Fruit fly (Drosophila melanogaster): ENCODE data around the gene Naa60.

Naa60 gene

dm6 chr3L:9718929-9719328, 7.8 kb upstream of the Naa60 start, which contains the start of the genes CG18178 and CG14174 (continued):
- TF ChIP-seq CG6163 (GFP tag; IDR thresholded peaks at IDR 0.05) (0 out of 3 replicates have a peak, but pooled peaks have one; percentile 29), CG9139 (GFP tag; optimal IDR thresholded peaks at IDR 0.05) (no peak), esn (GFP tag; optimal IDR thresholded peaks at IDR 0.05) (peak; percentile 60), CG6792 (GFP tag; optimal IDR thresholded peaks at IDR 0.05) (peak; percentile 15), fd85E (GFP tag; optimal IDR thresholded peaks at IDR 0.05) (no peak), Blimp-1 (GFP tag; optimal IDR thresholded peaks at IDR 0.05) (no peak), CG15336 (GFP tag; IDR thresholded peaks at IDR 0.05) (peak; percentile 56; the same call in 1 of the 2 replicates), spab (GFP tag; optimal IDR thresholded peaks at IDR 0.05) (no peak), CG7368 (GFP tag; optimal IDR thresholded peaks at IDR 0.05) (no peak), Gug (GFP tag; IDR thresholded peaks at IDR 0.05) (peak; percentile 24; the same call in 1 of the 2 replicates), Eip93F (GFP tag; optimal IDR thresholded peaks at IDR 0.05) (no peak), topi (GFP tag; optimal IDR thresholded peaks at IDR 0.05) (no peak), achi (GFP tag; optimal IDR thresholded peaks at IDR 0.05) (no peak), Eip75B (GFP tag; optimal IDR thresholded peaks at IDR 0.05) (no peak), salr (GFP tag; optimal IDR thresholded peaks at IDR 0.05) (peak in 1 of 2 experiments; percentile 36), CG8319 (GFP tag; optimal IDR thresholded peaks at IDR 0.05) (no peak), dsx (GFP tag; optimal IDR thresholded peaks at IDR 0.05; ENCODE audit: poor library complexity, severe bottlenecking) (peak; percentile 61), Smox (GFP tag; optimal IDR thresholded peaks at IDR 0.05) (no peak), CG11294 (GFP tag; IDR thresholded peaks at IDR 0.05) (peak; percentile 36; the same call in 1 of the 2 replicates), CG6276 (GFP tag; optimal IDR thresholded peaks at IDR 0.05) (no peak), Ets21C (GFP tag; optimal IDR thresholded peaks at IDR 0.05) (no peak), CG3032 (tag; optimal IDR thresholded peaks at IDR 0.05) (peak; percentile 78)

- no peak for TF ChIP-seq fkh (GFP tag; optimal IDR thresholded peaks at IDR 0.05)
- TF ChIP-seq Eip75B (GFP tag; optimal IDR thresholded peaks at IDR 0.05), result no peak
- no peak for TF ChIP-seq net (GFP tag; optimal IDR thresholded peaks at IDR 0.05)
- TF ChIP-seq salr (GFP tag; optimal IDR thresholded peaks at IDR 0.05), result no peak
- TF ChIP-seq achi (GFP tag; optimal IDR thresholded peaks at IDR 0.05), result no peak
- no peak for TF ChIP-seq Gug (GFP tag; IDR thresholded peaks at IDR 0.05)
- no peak for TF ChIP-seq CG9139 (GFP tag; optimal IDR thresholded peaks at IDR 0.05)
- no peak for TF ChIP-seq pdm3 (GFP tag; optimal IDR thresholded peaks at IDR 0.05)
- no peak for TF ChIP-seq Ets21C (GFP tag; optimal IDR thresholded peaks at IDR 0.05)
- TF ChIP-seq spab (GFP tag; optimal IDR thresholded peaks at IDR 0.05), result no peak
Measured at dm6 chr3L:9720102-9720501, 6.6 kb upstream of the Naa60 start.

DNA sequence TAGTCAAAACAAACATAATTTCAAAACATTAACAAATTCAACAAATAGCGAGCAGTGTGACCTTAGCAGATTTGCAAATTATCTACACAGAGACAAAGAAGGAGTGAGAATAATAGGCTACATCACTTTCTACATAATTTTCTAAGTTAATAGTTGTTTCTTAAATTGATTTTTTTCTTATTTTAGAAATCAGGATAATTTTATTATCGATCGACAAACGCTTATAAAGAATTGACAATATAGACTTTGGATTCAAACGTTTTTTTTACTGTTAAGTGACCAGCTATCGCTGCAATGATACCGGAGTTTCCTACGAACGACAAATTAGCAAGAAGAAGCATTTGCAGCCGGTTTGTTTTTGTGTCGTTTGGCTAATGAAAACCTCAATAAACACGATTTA, 3.6 kb upstream of the Naa60 start, which contains the start of the genes nbs and defl:
TSS of gene nbs (minus strand) at position 87 of the 400 bp plus-strand sequence.
TSS of gene defl (plus strand) at position 316 of the 400 bp plus-strand sequence.
- TF ChIP-seq spab (GFP tag; optimal IDR thresholded peaks at IDR 0.05) (no peak), Ets96B (tag; optimal IDR thresholded peaks at IDR 0.05) (no peak), CG32006 (GFP tag; optimal IDR thresholded peaks at IDR 0.05) (no peak), topi (GFP tag; optimal IDR thresholded peaks at IDR 0.05) (no peak), net (GFP tag; optimal IDR thresholded peaks at IDR 0.05) (no peak), CG15336 (GFP tag; IDR thresholded peaks at IDR 0.05) (peak; percentile 30; the same call in 1 of the 2 replicates), CG8632 (GFP tag; optimal IDR thresholded peaks at IDR 0.05) (no peak), fd85E (GFP tag; optimal IDR thresholded peaks at IDR 0.05) (no peak), Lpt (GFP tag; optimal IDR thresholded peaks at IDR 0.05) (peak; percentile 26), Met (GFP tag; optimal IDR thresholded peaks at IDR 0.05) (no peak), CG10631 (GFP tag; optimal IDR thresholded peaks at IDR 0.05) (no peak), fkh (GFP tag; optimal IDR thresholded peaks at IDR 0.05) (no peak), Smox (GFP tag; optimal IDR thresholded peaks at IDR 0.05) (no peak), Hr38 (GFP tag; optimal IDR thresholded peaks at IDR 0.05) (no peak), salr (GFP tag; optimal IDR thresholded peaks at IDR 0.05) (no peak), Blimp-1 (GFP tag; optimal IDR thresholded peaks at IDR 0.05) (no peak), CG7368 (GFP tag; optimal IDR thresholded peaks at IDR 0.05) (no peak), CG31627 (GFP tag; optimal IDR thresholded peaks at IDR 0.05) (peak; percentile 75), cyc (GFP tag; optimal IDR thresholded peaks at IDR 0.05) (peak; percentile 70), achi (GFP tag; optimal IDR thresholded peaks at IDR 0.05) (no peak), CG11902 (GFP tag; optimal IDR thresholded peaks at IDR 0.05) (no peak), vri (GFP tag; optimal IDR thresholded peaks at IDR 0.05) (no peak), CG16779 (tag; optimal IDR thresholded peaks at IDR 0.05) (no peak), esn (GFP tag; optimal IDR thresholded peaks at IDR 0.05) (peak; percentile 78), CG6792 (GFP tag; optimal IDR thresholded peaks at IDR 0.05) (no peak), CG6854 (GFP tag; optimal IDR thresholded peaks at IDR 0.05) (no peak), OdsH (GFP tag; optimal IDR thresholded peaks at IDR 0.05) (no peak), CG6808 (GFP tag; optimal IDR thresholded peaks at IDR 0.05) (no peak), CG11762 (GFP tag; optimal IDR thresholded peaks at IDR 0.05; ENCODE audit: insufficient read depth) (no peak), CG8119 (GFP tag; IDR thresholded peaks at IDR 0.05) (peak; percentile 36; the same call in 1 of the 3 replicates), CG1621 (tag; optimal IDR thresholded peaks at IDR 0.05) (no peak), Eip93F (GFP tag; optimal IDR thresholded peaks at IDR 0.05) (no peak), CG34406 (GFP tag; optimal IDR thresholded peaks at IDR 0.05) (no peak), dac (GFP tag; optimal IDR thresholded peaks at IDR 0.05) (no peak)

Data from whole organism, prepupa.